Fruit fly (Drosophila melanogaster) whole organism, embryonic: Measurements from ENCODE around the gene sr.

Source experiments
- Adf1 ChIP-seq: fragments of 200-800 bp; sonication (Bioruptor generic); IDR thresholded peaks from 2 replicates; pipeline ENCODE4 v1.3.6; 2022; ENCODE audit warnings: missing biosample characterization, missing genetic modification characterization
- CG10274 ChIP-seq: fragments of 200-800 bp; sonication (Bioruptor generic); optimal IDR thresholded peaks from 3 replicates; lab custom pipeline; 2017; ENCODE audit warnings: missing biosample characterization, mild to moderate bottlenecking, missing genetic modification characterization
- CG12155 ChIP-seq: fragments of 200-800 bp; sonication (Bioruptor generic); optimal IDR thresholded peaks from 3 replicates; lab custom pipeline; 2016; ENCODE audit warnings: missing biosample characterization, missing genetic modification characterization
- CG13624 ChIP-seq: fragments of 200-800 bp; sonication (Bioruptor generic); optimal IDR thresholded peaks from 2 replicates; lab custom pipeline; 2016; ENCODE audit warnings: missing biosample characterization, missing genetic modification characterization
- CG14014 ChIP-seq: fragments of 200-800 bp; sonication (Bioruptor generic); IDR thresholded peaks from 2 replicates; pipeline ENCODE4 v1.3.6; 2022; ENCODE audit warnings: missing biosample characterization, missing genetic modification characterization
- CG1529 ChIP-seq: fragments of 200-800 bp; sonication (Bioruptor generic); optimal IDR thresholded peaks from 3 replicates; lab custom pipeline; 2018; ENCODE audit warnings: missing biosample characterization, missing genetic modification characterization
- CG15479 ChIP-seq: fragments of 200-800 bp; sonication (Bioruptor generic); optimal IDR thresholded peaks from 3 replicates; lab custom pipeline; 2019; ENCODE audit warnings: missing biosample characterization, mild to moderate bottlenecking, missing genetic modification characterization, moderate library complexity
- CG1603 ChIP-seq: fragments of 200-800 bp; sonication (Bioruptor generic); optimal IDR thresholded peaks from 2 replicates; lab custom pipeline; 2019; ENCODE audit warnings: missing biosample characterization, mild to moderate bottlenecking, missing genetic modification characterization, moderate library complexity
- CG1647 ChIP-seq: fragments of 200-800 bp; sonication (Bioruptor generic); optimal IDR thresholded peaks from 3 replicates; lab custom pipeline; 2016; ENCODE audit warnings: missing biosample characterization, missing genetic modification characterization
- CG17568 ChIP-seq: fragments of 200-800 bp; sonication (Bioruptor generic); optimal IDR thresholded peaks from 2 replicates; lab custom pipeline; 2018; ENCODE audit warnings: missing biosample characterization, mild to moderate bottlenecking, missing genetic modification characterization, moderate library complexity
- CG17912 ChIP-seq: fragments of 200-800 bp; sonication (Bioruptor generic); optimal IDR thresholded peaks from 2 replicates; lab custom pipeline; 2018; ENCODE audit warnings: missing biosample characterization, mild to moderate bottlenecking, missing genetic modification characterization
- CG2889 ChIP-seq: fragments of 200-800 bp; sonication (Bioruptor generic); IDR thresholded peaks from 3 replicates; pipeline ENCODE4 v1.3.6; 2022; ENCODE audit warnings: missing biosample characterization, missing genetic modification characterization
- CG32772 ChIP-seq: fragments of 200-800 bp; sonication (Bioruptor generic); IDR thresholded peaks from 2 replicates; pipeline ENCODE4 v1.3.6; 2022; ENCODE audit warnings: missing biosample characterization, missing genetic modification characterization
- CG4730 ChIP-seq: fragments of 200-800 bp; sonication (Bioruptor generic); IDR thresholded peaks from 2 replicates; pipeline ENCODE4 v1.3.6; 2022; ENCODE audit warnings: missing biosample characterization, missing genetic modification characterization
- CG5953 ChIP-seq: fragments of 200-800 bp; sonication (Bioruptor generic); IDR thresholded peaks from 2 replicates; pipeline ENCODE4 v1.3.6; 2022; ENCODE audit warnings: missing biosample characterization, missing genetic modification characterization
- CG6683 ChIP-seq: fragments of 200-800 bp; sonication (Bioruptor generic); optimal IDR thresholded peaks from 2 replicates; lab custom pipeline; 2017; ENCODE audit warnings: missing biosample characterization, mild to moderate bottlenecking, missing genetic modification characterization, missing genetic modification reagents
- CG7271 ChIP-seq: fragments of 200-800 bp; sonication (Bioruptor generic); optimal IDR thresholded peaks from 2 replicates; lab custom pipeline; 2018; ENCODE audit warnings: missing biosample characterization, mild to moderate bottlenecking, missing genetic modification characterization, moderate library complexity
- CG7987 ChIP-seq: fragments of 200-800 bp; sonication (Bioruptor generic); optimal IDR thresholded peaks from 2 replicates; lab custom pipeline; 2018; ENCODE audit warnings: missing biosample characterization, mild to moderate bottlenecking, missing genetic modification characterization, moderate library complexity
- CG9932 ChIP-seq: fragments of 200-800 bp; sonication (Bioruptor generic); IDR thresholded peaks from 2 replicates; pipeline ENCODE4 v1.3.6; 2022; ENCODE audit warnings: missing biosample characterization, missing genetic modification characterization
- CoRest ChIP-seq: fragments of 200-800 bp; sonication (Bioruptor generic); optimal IDR thresholded peaks from 3 replicates; lab custom pipeline; 2018; ENCODE audit warnings: missing biosample characterization, mild to moderate bottlenecking, missing genetic modification characterization, moderate library complexity
- Dek ChIP-seq: fragments of 200-800 bp; sonication (Bioruptor generic); optimal IDR thresholded peaks from 3 replicates; lab custom pipeline; 2019; ENCODE audit warnings: missing biosample characterization, mild to moderate bottlenecking, missing genetic modification characterization, moderate library complexity
- Dip3 ChIP-seq: fragments of 200-800 bp; sonication (Bioruptor generic); optimal IDR thresholded peaks from 3 replicates; lab custom pipeline; 2016; ENCODE audit warnings: missing biosample characterization, missing genetic modification characterization
- ERR ChIP-seq: fragments of 200-800 bp; sonication (Bioruptor generic); optimal IDR thresholded peaks from 2 replicates; lab custom pipeline; 2016; ENCODE audit warnings: missing biosample characterization, missing genetic modification characterization
- Eip74EF ChIP-seq, 2 experiments: fragments of 200-800 bp in 1 of 2; fragments of >200 bp in 1 of 2; sonication (Bioruptor generic) in 1 of 2; optimal IDR thresholded peaks; 2 replicates each; lab custom pipeline; 2017 to 2019; ENCODE audit warnings: missing biosample characterization in 2 of 2, missing genetic modification characterization in 2 of 2, mild to moderate bottlenecking in 1 of 2, moderate library complexity in 1 of 2
- Ets97D ChIP-seq: fragments of 200-800 bp; sonication (Bioruptor generic); optimal IDR thresholded peaks from 3 replicates; lab custom pipeline; 2016; ENCODE audit warnings: missing biosample characterization, missing genetic modification characterization
- H2.0 ChIP-seq: fragments of 200-800 bp; sonication (Bioruptor generic); IDR thresholded peaks from 2 replicates; pipeline ENCODE4 v1.3.6; 2022; ENCODE audit warnings: missing biosample characterization, missing genetic modification characterization
- HLH4C ChIP-seq: fragments of 200-800 bp; sonication (Bioruptor generic); IDR thresholded peaks from 3 replicates; pipeline ENCODE4 v1.3.6; 2022; ENCODE audit warnings: missing biosample characterization, missing genetic modification characterization; ENCODE audit not compliant: partially characterized antibody
- Hey ChIP-seq: fragments of 200-800 bp; sonication (Bioruptor generic); optimal IDR thresholded peaks from 3 replicates; lab custom pipeline; 2018; ENCODE audit warnings: missing biosample characterization, mild to moderate bottlenecking, missing genetic modification characterization
- MTF-1 ChIP-seq: fragments of 200-800 bp; sonication (Bioruptor generic); optimal IDR thresholded peaks from 2 replicates; lab custom pipeline; 2018; ENCODE audit warnings: missing biosample characterization, mild to moderate bottlenecking, missing genetic modification characterization, borderline replicate concordance
- NC2α ChIP-seq: fragments of 200-800 bp; sonication (Bioruptor generic); optimal IDR thresholded peaks from 2 replicates; lab custom pipeline; 2016; ENCODE audit warnings: missing biosample characterization, missing genetic modification characterization
- NC2β ChIP-seq: fragments of 200-800 bp; sonication (Bioruptor generic); optimal IDR thresholded peaks from 2 replicates; lab custom pipeline; 2016; ENCODE audit warnings: missing biosample characterization, missing genetic modification characterization
- Nf-YC ChIP-seq: fragments of 200-800 bp; optimal IDR thresholded peaks from 3 replicates; lab custom pipeline; 2019; ENCODE audit warnings: missing biosample characterization, mild to moderate bottlenecking, missing genetic modification characterization, moderate library complexity
- NfI ChIP-seq: fragments of 200-800 bp; sonication (Bioruptor generic); optimal IDR thresholded peaks from 3 replicates; lab custom pipeline; 2018; ENCODE audit warnings: missing biosample characterization, mild to moderate bottlenecking, missing genetic modification characterization, moderate library complexity
- Scr ChIP-seq: fragments of 200-800 bp; sonication (Bioruptor generic); IDR thresholded peaks from 2 replicates; pipeline ENCODE4 v1.3.6; 2022; ENCODE audit warnings: missing biosample characterization, missing genetic modification characterization; ENCODE audit not compliant: partially characterized antibody
- amos ChIP-seq: fragments of 200-800 bp; sonication (Bioruptor generic); IDR thresholded peaks from 2 replicates; pipeline ENCODE4 v1.3.6; 2022; ENCODE audit warnings: missing biosample characterization, missing genetic modification characterization; ENCODE audit not compliant: partially characterized antibody
- ap ChIP-seq: fragments of 200-800 bp; sonication (Bioruptor generic); IDR thresholded peaks from 2 replicates; pipeline ENCODE4 v1.3.6; 2022; ENCODE audit warnings: missing biosample characterization, missing genetic modification characterization
- ara ChIP-seq: fragments of 200-800 bp; sonication (Bioruptor generic); IDR thresholded peaks from 2 replicates; pipeline ENCODE4 v1.3.6; 2022; ENCODE audit warnings: missing biosample characterization, missing genetic modification characterization
- az2 ChIP-seq: fragments of 200-800 bp; sonication (Bioruptor generic); optimal IDR thresholded peaks from 3 replicates; lab custom pipeline; 2016; ENCODE audit warnings: missing biosample characterization, missing genetic modification characterization
- bcd ChIP-seq: fragments of 200-800 bp; sonication (Bioruptor generic); optimal IDR thresholded peaks from 2 replicates; lab custom pipeline; 2017; ENCODE audit warnings: missing biosample characterization, mild to moderate bottlenecking, missing genetic modification characterization
- da ChIP-seq: fragments of 200-800 bp; sonication (Bioruptor generic); optimal IDR thresholded peaks from 2 replicates; lab custom pipeline; 2016; ENCODE audit warnings: missing biosample characterization, missing genetic modification characterization
- dati ChIP-seq: fragments of 200-800 bp; sonication (Bioruptor generic); IDR thresholded peaks from 2 replicates; pipeline ENCODE4 v1.3.6; 2022; ENCODE audit warnings: missing biosample characterization, missing genetic modification characterization
- gt ChIP-seq: fragments of 200-800 bp; sonication (Bioruptor generic); IDR thresholded peaks from 2 replicates; pipeline ENCODE4 v1.3.6; 2022; ENCODE audit warnings: missing biosample characterization, missing genetic modification characterization
- jumu ChIP-seq: fragments of 200-800 bp; sonication (Bioruptor generic); optimal IDR thresholded peaks from 3 replicates; lab custom pipeline; 2016; ENCODE audit warnings: missing biosample characterization, missing genetic modification characterization
- odd ChIP-seq: fragments of 200-800 bp; sonication (Bioruptor generic); optimal IDR thresholded peaks from 2 replicates; lab custom pipeline; 2017; ENCODE audit warnings: missing biosample characterization, mild to moderate bottlenecking, missing genetic modification characterization
- pnt ChIP-seq: fragments of 200-800 bp; sonication (Bioruptor generic); optimal IDR thresholded peaks from 3 replicates; lab custom pipeline; 2016; ENCODE audit warnings: missing biosample characterization, missing genetic modification characterization
- schlank ChIP-seq: fragments of 200-800 bp; sonication (Bioruptor generic); optimal IDR thresholded peaks from 2 replicates; lab custom pipeline; 2018; ENCODE audit warnings: missing biosample characterization, mild to moderate bottlenecking, missing genetic modification characterization
- tll ChIP-seq, 2 experiments: fragments of 200-800 bp in 1 of 2; fragments of >200 bp in 1 of 2; sonication (Bioruptor generic) in 1 of 2; optimal IDR thresholded peaks; 2 replicates each; lab custom pipeline; 2017 to 2019; ENCODE audit warnings: missing biosample characterization in 2 of 2, missing genetic modification characterization in 2 of 2, mild to moderate bottlenecking in 1 of 2, moderate library complexity in 1 of 2
- tup ChIP-seq: fragments of 200-800 bp; sonication (Bioruptor generic); optimal IDR thresholded peaks from 2 replicates; lab custom pipeline; 2016; ENCODE audit warnings: missing biosample characterization, mild to moderate bottlenecking, missing genetic modification characterization, moderate library complexity
- zfh2 ChIP-seq: fragments of 200-800 bp; sonication (Bioruptor generic); optimal IDR thresholded peaks from 2 replicates; lab custom pipeline; 2016; ENCODE audit warnings: missing biosample characterization, missing genetic modification characterization

sr gene

dm6 chr3R:18164052-18164722 lies 73.6 kb downstream of the sr start, which contains the start of the genes CG7218 and Cbp20 (continued):
- TF ChIP-seq CG15479 (GFP tag; lab: Kevin White, UChicago) (no peak), ERR (GFP tag; lab: Kevin White, UChicago) (no peak), H2.0 (GFP tag; lab: Robert Waterston, UW) (peak; percentile 86), az2 (peak; percentile 83), CG7987 (peak; percentile 54), NC2α (GFP tag; lab: Kevin White, UChicago) (no peak), MTF-1 (GFP tag; lab: Kevin White, UChicago) (peak; percentile 14), NfI (GFP tag; lab: Kevin White, UChicago) (peak; percentile 74), da (peak; percentile 2), jumu (GFP tag; lab: Kevin White, UChicago) (peak; percentile 36), zfh2 (GFP tag; lab: Kevin White, UChicago) (peak; percentile 70), dati (GFP tag; lab: Robert Waterston, UW) (0 out of 2 replicates have a peak, but pooled peaks have one; percentile 26), tll (GFP tag; optimal IDR thresholded peaks at IDR 0.05; lab: Kevin White, UChicago) (peak in 1 of 2 experiments; percentile 47), amos (GFP tag; lab: Robert Waterston, UW) (peak; percentile 81), CG2889 (peak; percentile 73), CG10274 (GFP tag; lab: Kevin White, UChicago) (no peak), CG17568 (GFP tag; lab: Kevin White, UChicago) (peak; percentile 31), pnt (GFP tag; lab: Kevin White, UChicago) (peak; percentile 21), CG17912 (GFP tag; lab: Kevin White, UChicago) (no peak), CG13624 (peak; percentile 53), Adf1 (GFP tag; lab: Robert Waterston, UW) (peak; percentile 95), CoRest (tag; lab: Kevin White, UChicago) (peak; percentile 84), Nf-YC (tag; lab: Kevin White, UChicago) (peak; percentile 68), Dip3 (GFP tag; lab: Kevin White, UChicago) (peak; percentile 60), odd (no peak), HLH4C (peak; percentile 82), CG7271 (tag; lab: Kevin White, UChicago) (peak; percentile 28), Hey (no peak), ara (GFP tag; lab: Robert Waterston, UW) (0 out of 2 replicates have a peak, but pooled peaks have one; percentile 22), Ets97D (GFP tag; lab: Kevin White, UChicago) (peak; percentile 60), Scr (GFP tag; lab: Robert Waterston, UW) (peak; percentile 91), schlank (no peak), CG32772 (GFP tag; lab: Robert Waterston, UW) (peak; percentile 57; the same call in 1 of the 2 replicates), CG12155 (GFP tag; lab: Kevin White, UChicago) (peak; percentile 81), gt (GFP tag; lab: Robert Waterston, UW) (no peak), Dek (tag; lab: Kevin White, UChicago) (peak; percentile 62), NC2β (GFP tag; lab: Kevin White, UChicago) (peak; percentile 49), bcd (peak; percentile 57), CG4730 (GFP tag; lab: Robert Waterston, UW) (peak; percentile 78), CG5953 (GFP tag; lab: Robert Waterston, UW) (0 out of 2 replicates have a peak, but pooled peaks have one; percentile 23), ap (no peak), tup (GFP tag; lab: Kevin White, UChicago) (peak; percentile 43), CG1647 (GFP tag; lab: Kevin White, UChicago) (peak; percentile 34), CG14014 (GFP tag; lab: Robert Waterston, UW) (peak; percentile 83), Eip74EF (GFP tag; optimal IDR thresholded peaks at IDR 0.05; lab: Kevin White, UChicago) (no peak), CG1529 (GFP tag; lab: Kevin White, UChicago) (peak; percentile 18), CG9932 (GFP tag; lab: Robert Waterston, UW) (peak; percentile 95), CG1603 (tag; lab: Kevin White, UChicago) (peak; percentile 43), CG6683 (GFP tag; lab: Kevin White, UChicago) (no peak)
